Worm (Caenorhabditis elegans) whole organism, L4 larva: ENCODE measurements around the gene hsp-1.

Experiments
- D1046.2 ChIP-seq: fragments of 200-800 bp; sonication (Bioruptor generic); IDR thresholded peaks from 2 replicates; pipeline ENCODE4 v1.3.6; 2022; ENCODE audit warnings: missing genetic modification characterization, missing compliant biosample characterization
- F10B5.3 ChIP-seq: sonication (generic microtip); optimal IDR thresholded peaks from 2 replicates; lab custom pipeline; 2016; ENCODE audit warnings: mild to moderate bottlenecking, missing genetic modification characterization, missing compliant biosample characterization
- F44E2.7 ChIP-seq: fragments of 200-800 bp; sonication (Bioruptor generic); IDR thresholded peaks from 2 replicates; pipeline ENCODE4 v2.1.2; 2022; ENCODE audit warnings: missing genetic modification characterization, missing compliant biosample characterization
- F49E8.2 ChIP-seq: sonication (generic microtip); optimal IDR thresholded peaks from 2 replicates; lab custom pipeline; 2016; ENCODE audit warnings: missing compliant biosample characterization, mild to moderate bottlenecking, missing genetic modification characterization, borderline replicate concordance
- T20F7.1 ChIP-seq: fragments of 200-800 bp; sonication (Bioruptor generic); optimal IDR thresholded peaks from 2 replicates; lab custom pipeline; 2018; ENCODE audit warnings: mild to moderate bottlenecking, missing genetic modification characterization, missing compliant biosample characterization
- Y5F2A.4 ChIP-seq: fragments of 200-800 bp; sonication (Bioruptor generic); optimal IDR thresholded peaks from 2 replicates; lab custom pipeline; 2018; ENCODE audit warnings: mild to moderate bottlenecking, missing genetic modification characterization, missing compliant biosample characterization
- Y75B8A.6 ChIP-seq: fragments of 200-800 bp; sonication (Bioruptor generic); IDR thresholded peaks from 2 replicates; pipeline ENCODE4 v1.3.6; 2022; ENCODE audit warnings: missing genetic modification reagents, missing genetic modification characterization, missing compliant biosample characterization
- ZK337.2 ChIP-seq: fragments of 200-800 bp; sonication (Bioruptor generic); IDR thresholded peaks from 2 replicates; pipeline ENCODE4 v1.3.6; 2022; ENCODE audit warnings: missing genetic modification reagents, missing genetic modification characterization, missing compliant biosample characterization
- ama-1 ChIP-seq: fragments of 150-350 bp; optimal IDR thresholded peaks from 2 replicates; lab custom pipeline; 2014; ENCODE audit warnings: inconsistent platforms, mixed read lengths
- attf-4 ChIP-seq: sonication (generic microtip); optimal IDR thresholded peaks from 3 replicates; lab custom pipeline; 2017; ENCODE audit warnings: missing biosample characterization, missing genetic modification characterization
- ceh-20 ChIP-seq: fragments of 200-800 bp; sonication (Bioruptor generic); IDR thresholded peaks from 2 replicates; pipeline ENCODE4 v1.3.6; 2022; ENCODE audit warnings: missing genetic modification reagents, missing genetic modification characterization, missing compliant biosample characterization
- ceh-32 ChIP-seq: sonication (generic microtip); optimal IDR thresholded peaks from 2 replicates; lab custom pipeline; 2016; ENCODE audit warnings: mild to moderate bottlenecking, missing genetic modification characterization, missing compliant biosample characterization; ENCODE audit not compliant: poor library complexity
- ceh-82 ChIP-seq: sonication (generic microtip); optimal IDR thresholded peaks from 2 replicates; lab custom pipeline; 2017; ENCODE audit warnings: missing biosample characterization, missing genetic modification characterization
- ces-1 ChIP-seq: fragments of 150-350 bp; sonication (generic microtip); optimal IDR thresholded peaks from 4 replicates; lab custom pipeline; 2014; ENCODE audit warnings: missing biosample characterization, missing genetic modification reagents, missing genetic modification characterization
- daf-16 ChIP-seq, 3 experiments: sonication (generic microtip); optimal IDR thresholded peaks; 2 replicates each; lab custom pipeline; 2016 to 2017; ENCODE audit warnings: missing genetic modification characterization in 3 of 3, missing genetic modification reagents in 3 of 3, mild to moderate bottlenecking in 2 of 3, missing compliant biosample characterization in 2 of 3, missing biosample characterization in 1 of 3, moderate library complexity in 1 of 3
- dmd-6 ChIP-seq: fragments of 200-800 bp; sonication (Bioruptor generic); IDR thresholded peaks from 2 replicates; pipeline ENCODE4 v1.3.6; 2022; ENCODE audit warnings: missing genetic modification reagents, missing genetic modification characterization, missing compliant biosample characterization
- dpl-1 ChIP-seq: fragments of 150-350 bp; optimal IDR thresholded peaks from 2 replicates; lab custom pipeline; 2014; ENCODE audit warnings: missing biosample characterization, missing genetic modification reagents, missing genetic modification characterization
- duxl-1 ChIP-seq: sonication (generic microtip); optimal IDR thresholded peaks from 2 replicates; lab custom pipeline; 2016; ENCODE audit warnings: mild to moderate bottlenecking, missing genetic modification characterization, moderate library complexity, missing compliant biosample characterization; ENCODE audit not compliant: poor library complexity
- egl-27 ChIP-seq: sonication (generic microtip); optimal IDR thresholded peaks from 3 replicates; lab custom pipeline; 2017; ENCODE audit warnings: missing biosample characterization, missing genetic modification reagents, missing genetic modification characterization
- egl-43 ChIP-seq: fragments of 200-800 bp; sonication (Bioruptor generic); IDR thresholded peaks from 2 replicates; pipeline ENCODE4 v1.3.6; 2022; ENCODE audit warnings: missing genetic modification reagents, missing genetic modification characterization, missing compliant biosample characterization
- fkh-10 ChIP-seq: fragments of 150-350 bp; optimal IDR thresholded peaks from 2 replicates; lab custom pipeline; 2014; ENCODE audit warnings: missing biosample characterization, missing genetic modification reagents, missing genetic modification characterization
- fos-1 ChIP-seq: fragments of 150-350 bp; optimal IDR thresholded peaks from 2 replicates; lab custom pipeline; 2014; ENCODE audit warnings: missing biosample characterization, missing genetic modification characterization
- hif-1 ChIP-seq, 2 experiments: sonication (generic microtip); optimal IDR thresholded peaks; 2 replicates each; lab custom pipeline; 2016 to 2017; ENCODE audit warnings: missing compliant biosample characterization in 2 of 2, missing genetic modification characterization in 2 of 2, missing genetic modification reagents in 2 of 2, missing genotype in 2 of 2, mild to moderate bottlenecking in 1 of 2
- hlh-11 ChIP-seq: fragments of 200-800 bp; sonication (Bioruptor generic); optimal IDR thresholded peaks from 2 replicates; lab custom pipeline; 2018; ENCODE audit warnings: mild to moderate bottlenecking, missing genetic modification characterization, missing compliant biosample characterization
- hlh-30 ChIP-seq: sonication (generic microtip); optimal IDR thresholded peaks from 2 replicates; lab custom pipeline; 2017; ENCODE audit warnings: antibody characterized with exemption, mild to moderate bottlenecking, missing genetic modification characterization, missing compliant biosample characterization; ENCODE audit not compliant: insufficient read depth
- lim-7 ChIP-seq: fragments of 200-800 bp; sonication (Bioruptor generic); IDR thresholded peaks from 2 replicates; pipeline ENCODE4 v1.3.6; 2022; ENCODE audit warnings: missing genetic modification characterization, missing compliant biosample characterization
- lin-15B ChIP-seq: fragments of 150-350 bp; sonication (generic microtip); optimal IDR thresholded peaks from 3 replicates; lab custom pipeline; 2014; ENCODE audit warnings: missing biosample characterization, missing genetic modification characterization
- madf-9 ChIP-seq: fragments of 200-800 bp; sonication (Bioruptor generic); conservative IDR thresholded peaks from 2 replicates; pipeline ENCODE4 v1.3.6; 2022; ENCODE audit warnings: missing genetic modification reagents, missing genetic modification characterization, missing compliant biosample characterization
- mdl-1 ChIP-seq, 2 experiments: fragments of 150-350 bp in 1 of 2; sonication (generic microtip) in 1 of 2; optimal IDR thresholded peaks; 2 replicates each; lab custom pipeline; 2014 to 2017; ENCODE audit warnings: missing biosample characterization in 2 of 2, missing genetic modification characterization in 2 of 2
- mep-1 ChIP-seq: fragments of 150-350 bp; sonication (generic microtip); optimal IDR thresholded peaks from 3 replicates; lab custom pipeline; 2014; ENCODE audit warnings: missing biosample characterization, missing genetic modification characterization
- nhr-41 ChIP-seq: fragments of 200-800 bp; sonication (Bioruptor generic); IDR thresholded peaks from 2 replicates; pipeline ENCODE4 v1.3.6; 2022; ENCODE audit warnings: missing genetic modification reagents, missing genetic modification characterization, missing compliant biosample characterization
- nhr-42 ChIP-seq: fragments of 200-800 bp; sonication (Bioruptor generic); IDR thresholded peaks from 2 replicates; pipeline ENCODE4 v1.3.6; 2022; ENCODE audit warnings: missing genetic modification characterization, missing compliant biosample characterization
- nhr-48 ChIP-seq: sonication (generic microtip); optimal IDR thresholded peaks from 2 replicates; lab custom pipeline; 2016; ENCODE audit warnings: mild to moderate bottlenecking, missing genetic modification characterization, missing compliant biosample characterization
- nhr-76 ChIP-seq: fragments of 150-350 bp; optimal IDR thresholded peaks from 2 replicates; lab custom pipeline; 2014; ENCODE audit warnings: missing biosample characterization, missing genetic modification characterization
- pqm-1 ChIP-seq: sonication (generic microtip); optimal IDR thresholded peaks from 2 replicates; lab custom pipeline; 2017; ENCODE audit warnings: missing biosample characterization, missing genetic modification characterization
- saeg-2 ChIP-seq: fragments of 200-800 bp; sonication (Bioruptor generic); IDR thresholded peaks from 2 replicates; pipeline ENCODE4 v1.3.6; 2022; ENCODE audit warnings: missing genetic modification reagents, missing genetic modification characterization, missing compliant biosample characterization
- sdz-12 ChIP-seq: fragments of 200-800 bp; sonication (Bioruptor generic); optimal IDR thresholded peaks from 2 replicates; lab custom pipeline; 2018; ENCODE audit warnings: mild to moderate bottlenecking, missing genetic modification characterization, missing compliant biosample characterization
- set-16 ChIP-seq: fragments of 200-800 bp; sonication (Bioruptor generic); IDR thresholded peaks from 2 replicates; pipeline ENCODE4 v1.3.6; 2022; ENCODE audit warnings: missing genetic modification reagents, missing genetic modification characterization, missing compliant biosample characterization
- snpc-4 ChIP-seq: fragments of 150-350 bp; optimal IDR thresholded peaks from 2 replicates; lab custom pipeline; 2014; ENCODE audit warnings: missing biosample characterization, missing genetic modification characterization
- spr-1 ChIP-seq: sonication (generic microtip); optimal IDR thresholded peaks from 2 replicates; lab custom pipeline; 2016; ENCODE audit warnings: mild to moderate bottlenecking, missing genetic modification characterization, missing compliant biosample characterization
- tag-97 ChIP-seq: fragments of 200-800 bp; sonication (Bioruptor generic); IDR thresholded peaks from 2 replicates; pipeline ENCODE4 v1.3.6; 2022; ENCODE audit warnings: missing genetic modification characterization, missing compliant biosample characterization
- vab-7 ChIP-seq: fragments of 200-800 bp; sonication (Bioruptor generic); IDR thresholded peaks from 2 replicates; pipeline ENCODE4 v1.3.6; 2022; ENCODE audit warnings: missing genetic modification reagents, missing genetic modification characterization, missing compliant biosample characterization
- zag-1 ChIP-seq: fragments of 150-350 bp; optimal IDR thresholded peaks from 2 replicates; lab custom pipeline; 2014; ENCODE audit warnings: missing biosample characterization, missing genetic modification characterization
- zfp-3 ChIP-seq: fragments of 200-800 bp; sonication (Bioruptor generic); conservative IDR thresholded peaks from 2 replicates; pipeline ENCODE4 v1.3.6; 2022; ENCODE audit warnings: missing genetic modification reagents, missing genetic modification characterization, missing compliant biosample characterization
- zip-2 ChIP-seq: fragments of 150-350 bp; optimal IDR thresholded peaks from 2 replicates; lab custom pipeline; 2014; ENCODE audit warnings: missing biosample characterization, missing genetic modification characterization

The hsp-1 gene

DNA sequence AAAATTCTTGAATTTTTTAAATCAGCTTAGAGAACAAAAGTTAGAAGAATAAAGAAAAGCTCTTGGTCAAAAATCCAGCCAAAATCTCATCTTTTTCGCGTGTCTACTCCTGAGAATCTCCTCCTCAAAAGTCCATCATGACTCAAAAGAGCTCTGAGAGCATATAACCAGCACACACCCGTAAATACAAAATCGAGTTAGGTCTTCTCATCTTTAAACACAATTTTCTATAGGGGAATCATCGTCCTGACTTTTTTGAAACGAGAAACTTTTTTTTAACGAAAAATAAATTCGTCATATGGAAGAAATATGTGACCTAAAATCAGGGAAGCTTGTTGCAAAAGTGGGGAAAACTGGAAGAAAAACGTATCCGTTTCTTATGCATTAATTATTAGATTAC, 45.3 kb upstream of the hsp-1 start:
- TF ChIP-seq nhr-48 (tag; lab: Kevin White, UChicago) (no peak), ces-1 (GFP tag; lab: Kevin White, UChicago) (peak; percentile 77), egl-27 (tag; lab: Kevin White, UChicago) (no peak), fkh-10 (GFP tag; lab: Kevin White, UChicago) (peak; percentile 75)

DNA sequence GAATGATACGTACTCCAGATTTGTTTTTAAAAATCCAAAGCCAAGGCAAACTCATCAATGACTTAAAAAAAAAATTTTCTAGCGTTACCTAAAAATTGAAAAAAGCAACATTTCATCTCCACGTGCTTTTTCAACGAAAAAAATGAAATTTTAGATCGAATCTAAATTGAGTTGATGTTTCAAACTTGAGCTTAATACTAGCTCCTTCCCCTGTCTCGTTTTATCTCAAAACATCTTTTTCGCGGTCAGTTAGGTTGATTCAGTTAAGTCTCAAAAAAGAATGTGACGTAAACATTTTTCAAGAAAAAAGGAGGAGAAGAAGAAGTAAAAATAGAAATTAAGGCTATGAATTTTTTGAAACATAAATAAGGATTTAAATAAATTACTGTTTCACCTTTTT, 41.7 kb upstream of the hsp-1 start:
- TF ChIP-seq fkh-10 (GFP tag; lab: Kevin White, UChicago) = peak; percentile 64
- TF ChIP-seq pqm-1 (tag; lab: Kevin White, UChicago) = no peak
- TF ChIP-seq, all 104 proteins: peak for 1

DNA sequence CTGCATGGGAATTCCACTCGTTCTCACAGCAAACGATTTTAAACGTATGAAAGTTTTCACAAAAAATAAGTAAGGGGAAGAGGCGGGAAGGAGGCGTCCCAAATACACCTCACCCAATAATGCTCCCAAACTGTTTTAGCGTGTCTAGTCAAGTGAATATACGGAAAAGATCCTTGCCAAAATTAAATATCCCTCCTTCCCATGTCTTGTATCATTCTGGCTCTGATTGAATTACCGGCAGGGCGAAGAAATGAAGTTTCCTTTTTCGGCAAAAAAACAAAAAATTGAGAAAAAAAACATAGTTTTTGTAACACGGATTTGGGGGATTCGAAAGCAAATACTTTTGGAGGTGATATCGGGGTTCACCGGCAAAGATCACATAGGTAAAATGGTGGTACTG, 39.8 kb upstream of the hsp-1 start:
- TF ChIP-seq F10B5.3 (no peak), vab-7 (GFP tag; lab: Robert Waterston, UW) (no peak), ces-1 (GFP tag; lab: Kevin White, UChicago) (peak; percentile 17), Y75B8A.6 (GFP tag; lab: Robert Waterston, UW) (no peak)
- TF ChIP-seq, all 104 proteins: peak for 1

DNA sequence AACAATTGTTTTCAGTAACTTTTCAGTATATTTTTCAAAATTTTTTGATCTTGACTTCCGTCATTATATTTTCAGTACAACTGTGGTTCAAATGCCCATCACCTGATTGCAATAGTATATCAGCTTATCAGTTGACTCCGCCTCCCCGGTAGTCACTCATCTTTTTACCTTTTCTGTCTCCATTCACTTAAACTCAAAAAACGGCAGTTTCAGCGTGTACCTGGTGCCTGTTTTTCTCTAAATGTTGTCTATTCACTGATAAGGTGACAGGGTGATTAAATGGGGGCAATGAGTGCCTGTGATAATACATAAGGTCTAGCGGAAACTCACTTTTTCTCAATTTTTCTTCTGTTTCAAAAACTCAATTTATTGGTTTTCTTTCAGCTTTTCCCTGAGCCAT, 33.6 kb upstream of the hsp-1 start, which contains the start of gene ZK550.2:
Gene ZK550.2 (plus strand): TSS at position 385 of the 400 bp plus-strand sequence.
- TF ChIP-seq lim-7 (no peak), mdl-1 (tag; optimal IDR thresholded peaks at IDR 0.05; lab: Kevin White, UChicago) (peak in 1 of 2 experiments; percentile 33), pqm-1 (tag; lab: Kevin White, UChicago) (peak; percentile 100), nhr-41 (peak; percentile 84), ama-1 (lab: Kevin White, UChicago) (no peak), set-16 (GFP tag; lab: Robert Waterston, UW) (no peak), hlh-11 (tag; lab: Kevin White, UChicago) (peak; percentile 95), spr-1 (tag; lab: Kevin White, UChicago) (no peak), vab-7 (GFP tag; lab: Robert Waterston, UW) (no peak), F44E2.7 (GFP tag; lab: Robert Waterston, UW) (no peak), snpc-4 (tag; lab: Kevin White, UChicago) (no peak), fos-1 (peak; percentile 68), nhr-42 (GFP tag; lab: Robert Waterston, UW) (no peak), dmd-6 (peak; percentile 98), D1046.2 (GFP tag; lab: Robert Waterston, UW) (no peak), hlh-30 (tag; lab: Kevin White, UChicago) (peak; percentile 74), T20F7.1 (no peak), nhr-76 (tag; lab: Kevin White, UChicago) (no peak), daf-16 (GFP tag; optimal IDR thresholded peaks at IDR 0.05; lab: Kevin White, UChicago) (peak in 1 of 2 experiments; percentile 32), daf-16 (tag; optimal IDR thresholded peaks at IDR 0.05; lab: Kevin White, UChicago) (peak; percentile 95), dpl-1 (GFP tag; lab: Kevin White, UChicago) (no peak), ZK337.2 (no peak), ceh-82 (tag; lab: Kevin White, UChicago) (no peak), madf-9 (no peak), egl-43 (GFP tag; lab: Robert Waterston, UW) (no peak), ceh-32 (tag; lab: Kevin White, UChicago) (no peak), zag-1 (tag; lab: Kevin White, UChicago) (no peak), zfp-3 (GFP tag; lab: Robert Waterston, UW) (no peak), duxl-1 (no peak), mep-1 (tag; lab: Kevin White, UChicago) (peak; percentile 46), zip-2 (peak; percentile 10), sdz-12 (GFP tag; lab: Kevin White, UChicago) (no peak), attf-4 (tag; lab: Kevin White, UChicago) (no peak), hif-1 (tag; optimal IDR thresholded peaks at IDR 0.05; lab: Kevin White, UChicago) (no peak), tag-97 (GFP tag; lab: Robert Waterston, UW) (no peak), ces-1 (GFP tag; lab: Kevin White, UChicago) (no peak), F49E8.2 (tag; lab: Kevin White, UChicago) (no peak), saeg-2 (0 out of 2 replicates have a peak, but pooled peaks have one; percentile 35), Y5F2A.4 (GFP tag; lab: Kevin White, UChicago) (no peak), ceh-20 (GFP tag; lab: Robert Waterston, UW) (no peak), lin-15B (no peak)
